Fruit fly (Drosophila melanogaster) whole organism, embryonic: ENCODE data around the gene CG18213.

ENCODE experiments used
- ATbp ChIP-seq: fragments of 200-800 bp; sonication (Bioruptor generic); optimal IDR thresholded peaks from 2 replicates; lab custom pipeline; 2017; ENCODE audit warnings: missing biosample characterization, mild to moderate bottlenecking, missing genetic modification characterization, missing genetic modification reagents
- Antp ChIP-seq: fragments of 200-800 bp; sonication (Bioruptor generic); optimal IDR thresholded peaks from 3 replicates; lab custom pipeline; 2016; ENCODE audit warnings: missing biosample characterization, missing genetic modification characterization
- Bdp1 ChIP-seq: fragments of 200-800 bp; sonication (Bioruptor generic); optimal IDR thresholded peaks from 3 replicates; lab custom pipeline; 2016; ENCODE audit warnings: missing biosample characterization, missing genetic modification characterization
- Bteb2 ChIP-seq: fragments of 200-800 bp; sonication (Bioruptor generic); optimal IDR thresholded peaks from 2 replicates; lab custom pipeline; 2016; ENCODE audit warnings: missing biosample characterization, missing genetic modification characterization
- CG10543 ChIP-seq: fragments of 200-800 bp; sonication (Bioruptor generic); optimal IDR thresholded peaks from 3 replicates; lab custom pipeline; 2017; ENCODE audit warnings: missing biosample characterization, mild to moderate bottlenecking, missing genetic modification characterization, moderate library complexity
- CG10565 ChIP-seq: fragments of 200-800 bp; sonication (Bioruptor generic); optimal IDR thresholded peaks from 3 replicates; lab custom pipeline; 2016; ENCODE audit warnings: missing biosample characterization, mild to moderate bottlenecking, missing genetic modification characterization
- CG10654 ChIP-seq: fragments of 200-800 bp; sonication (Bioruptor generic); optimal IDR thresholded peaks from 2 replicates; lab custom pipeline; 2016; ENCODE audit warnings: missing biosample characterization, missing genetic modification characterization
- CG10979 ChIP-seq: fragments of 200-800 bp; sonication (Bioruptor generic); optimal IDR thresholded peaks from 2 replicates; lab custom pipeline; 2018; ENCODE audit warnings: missing biosample characterization, mild to moderate bottlenecking, missing genetic modification characterization, moderate library complexity
- CG11560 ChIP-seq: fragments of 200-800 bp; sonication (Bioruptor generic); IDR thresholded peaks from 3 replicates; pipeline ENCODE4 v1.3.6; 2022; ENCODE audit warnings: missing biosample characterization, missing genetic modification characterization
- CG11696 ChIP-seq: fragments of 200-800 bp; sonication (Bioruptor generic); IDR thresholded peaks from 2 replicates; pipeline ENCODE4 v1.3.6; 2022; ENCODE audit warnings: missing biosample characterization, missing genetic modification characterization
- CG12769 ChIP-seq: fragments of 200-800 bp; sonication (Bioruptor generic); optimal IDR thresholded peaks from 2 replicates; lab custom pipeline; 2019; ENCODE audit warnings: missing biosample characterization, mild to moderate bottlenecking, missing genetic modification characterization, moderate library complexity
- CG13287 ChIP-seq: fragments of 200-800 bp; sonication (Bioruptor generic); IDR thresholded peaks from 2 replicates; pipeline ENCODE4 v1.3.6; 2022; ENCODE audit warnings: missing biosample characterization, missing genetic modification characterization; ENCODE audit not compliant: partially characterized antibody
- CG13624 ChIP-seq: fragments of 200-800 bp; sonication (Bioruptor generic); optimal IDR thresholded peaks from 2 replicates; lab custom pipeline; 2016; ENCODE audit warnings: missing biosample characterization, missing genetic modification characterization
- CG14441 ChIP-seq: fragments of 200-800 bp; sonication (Bioruptor generic); IDR thresholded peaks from 2 replicates; pipeline ENCODE4 v1.3.6; 2022; ENCODE audit warnings: missing biosample characterization, missing genetic modification characterization
- CG15073 ChIP-seq: fragments of 200-800 bp; sonication (Bioruptor generic); optimal IDR thresholded peaks from 2 replicates; lab custom pipeline; 2016; ENCODE audit warnings: missing biosample characterization, missing genetic modification characterization
- CG17328 ChIP-seq: fragments of 200-800 bp; sonication (Bioruptor generic); IDR thresholded peaks from 2 replicates; pipeline ENCODE4 v1.3.6; 2022; ENCODE audit warnings: missing biosample characterization, missing genetic modification characterization
- CG1792 ChIP-seq: fragments of 200-800 bp; sonication (Bioruptor generic); optimal IDR thresholded peaks from 2 replicates; lab custom pipeline; 2016; ENCODE audit warnings: missing biosample characterization, missing genetic modification characterization
- CG18599 ChIP-seq: fragments of 200-800 bp; sonication (Bioruptor generic); optimal IDR thresholded peaks from 3 replicates; lab custom pipeline; 2017; ENCODE audit warnings: missing biosample characterization, missing genetic modification characterization, mild to moderate bottlenecking, moderate library complexity, missing genetic modification reagents
- CG2202 ChIP-seq: fragments of 200-800 bp; sonication (Bioruptor generic); optimal IDR thresholded peaks from 2 replicates; lab custom pipeline; 2018; ENCODE audit warnings: missing biosample characterization, mild to moderate bottlenecking, missing genetic modification characterization
- CG31365 ChIP-seq: fragments of 200-800 bp; sonication (Bioruptor generic); optimal IDR thresholded peaks from 2 replicates; lab custom pipeline; 2018; ENCODE audit warnings: missing biosample characterization, mild to moderate bottlenecking, missing genetic modification characterization
- CG32532 ChIP-seq: fragments of 200-800 bp; sonication (Bioruptor generic); IDR thresholded peaks from 2 replicates; pipeline ENCODE4 v1.3.6; 2022; ENCODE audit warnings: missing biosample characterization, missing genetic modification characterization
- CG4617 ChIP-seq: fragments of 200-800 bp; sonication (Bioruptor generic); optimal IDR thresholded peaks from 3 replicates; lab custom pipeline; 2016; ENCODE audit warnings: missing biosample characterization, missing genetic modification characterization, borderline replicate concordance
- CG5245 ChIP-seq: fragments of 200-800 bp; sonication (Bioruptor generic); optimal IDR thresholded peaks from 3 replicates; lab custom pipeline; 2016; ENCODE audit warnings: missing biosample characterization, missing genetic modification characterization
- CG8290 ChIP-seq, 3 experiments: fragments of 200-800 bp; sonication (Bioruptor generic); optimal IDR thresholded peaks; 2 replicates each; lab custom pipeline; 2016 to 2019; ENCODE audit warnings: missing biosample characterization in 3 of 3, missing genetic modification characterization in 3 of 3, mild to moderate bottlenecking in 2 of 3, moderate library complexity in 1 of 3
- CG9609 ChIP-seq: fragments of 200-800 bp; sonication (Bioruptor generic); optimal IDR thresholded peaks from 3 replicates; lab custom pipeline; 2016; ENCODE audit warnings: missing biosample characterization, missing genetic modification characterization
- Chrac-16 ChIP-seq: fragments of 200-800 bp; sonication (Bioruptor generic); optimal IDR thresholded peaks from 3 replicates; lab custom pipeline; 2016; ENCODE audit warnings: missing biosample characterization, missing genetic modification characterization
- D19A ChIP-seq: fragments of 200-800 bp; optimal IDR thresholded peaks from 3 replicates; lab custom pipeline; 2019; ENCODE audit warnings: missing biosample characterization, mild to moderate bottlenecking, missing genetic modification characterization, moderate library complexity
- Eip74EF ChIP-seq, 2 experiments: fragments of 200-800 bp in 1 of 2; fragments of >200 bp in 1 of 2; sonication (Bioruptor generic) in 1 of 2; optimal IDR thresholded peaks; 2 replicates each; lab custom pipeline; 2017 to 2019; ENCODE audit warnings: missing biosample characterization in 2 of 2, missing genetic modification characterization in 2 of 2, mild to moderate bottlenecking in 1 of 2, moderate library complexity in 1 of 2
- Hmr ChIP-seq: fragments of 200-800 bp; sonication (Bioruptor generic); optimal IDR thresholded peaks from 3 replicates; lab custom pipeline; 2017; ENCODE audit warnings: mild to moderate bottlenecking, missing biosample characterization, missing genetic modification reagents, missing genetic modification characterization
- Hr78 ChIP-seq, 2 experiments: fragments of 200-800 bp in 1 of 2; fragments of >200 bp in 1 of 2; sonication (Bioruptor generic) in 1 of 2; optimal IDR thresholded peaks; 2 replicates each; lab custom pipeline; 2017 to 2019; ENCODE audit warnings: missing biosample characterization in 2 of 2, missing genetic modification characterization in 2 of 2, mild to moderate bottlenecking in 1 of 2, moderate library complexity in 1 of 2
- Mes4 ChIP-seq: fragments of 200-800 bp; sonication (Bioruptor generic); optimal IDR thresholded peaks from 2 replicates; lab custom pipeline; 2016; ENCODE audit warnings: missing biosample characterization, missing genetic modification characterization
- NFAT ChIP-seq: fragments of 200-800 bp; sonication (Bioruptor generic); IDR thresholded peaks from 2 replicates; pipeline ENCODE4 v1.3.6; 2022; ENCODE audit warnings: missing biosample characterization, missing genetic modification characterization
- Nf-YC ChIP-seq: fragments of 200-800 bp; optimal IDR thresholded peaks from 3 replicates; lab custom pipeline; 2019; ENCODE audit warnings: missing biosample characterization, mild to moderate bottlenecking, missing genetic modification characterization, moderate library complexity
- Rx ChIP-seq: fragments of 200-800 bp; sonication (Bioruptor generic); IDR thresholded peaks from 2 replicates; pipeline ENCODE4 v1.3.6; 2022; ENCODE audit warnings: missing biosample characterization, missing genetic modification characterization
- chif ChIP-seq, 2 experiments: fragments of 200-800 bp; sonication (Bioruptor generic); optimal IDR thresholded peaks; 3 replicates each; lab custom pipeline; 2016; ENCODE audit warnings: missing biosample characterization in 2 of 2, missing genetic modification characterization in 2 of 2
- cwo ChIP-seq: fragments of 200-800 bp; sonication (Bioruptor generic); optimal IDR thresholded peaks from 3 replicates; lab custom pipeline; 2017; ENCODE audit warnings: missing biosample characterization, missing genetic modification characterization, mild to moderate bottlenecking, moderate library complexity, missing genetic modification reagents
- danr ChIP-seq: fragments of 200-800 bp; sonication (Bioruptor generic); IDR thresholded peaks from 2 replicates; pipeline ENCODE4 v1.3.6; 2022; ENCODE audit warnings: missing biosample characterization, missing genetic modification characterization
- gcm ChIP-seq: fragments of 200-800 bp; sonication (Bioruptor generic); optimal IDR thresholded peaks from 2 replicates; lab custom pipeline; 2019; ENCODE audit warnings: missing biosample characterization, mild to moderate bottlenecking, missing genetic modification characterization, moderate library complexity
- gro ChIP-seq: fragments of 200-800 bp; sonication (Bioruptor generic); optimal IDR thresholded peaks from 2 replicates; lab custom pipeline; 2016; ENCODE audit warnings: missing biosample characterization, missing genetic modification characterization
- mld ChIP-seq: fragments of 200-800 bp; sonication (Bioruptor generic); IDR thresholded peaks from 3 replicates; pipeline ENCODE4 v1.3.6; 2022; ENCODE audit warnings: missing biosample characterization, missing genetic modification characterization; ENCODE audit not compliant: partially characterized antibody
- nerfin-1 ChIP-seq: fragments of 200-800 bp; sonication (Bioruptor generic); optimal IDR thresholded peaks from 3 replicates; lab custom pipeline; 2019; ENCODE audit warnings: missing biosample characterization, mild to moderate bottlenecking, missing genetic modification characterization, moderate library complexity
- onecut ChIP-seq: fragments of 200-800 bp; sonication (Bioruptor generic); IDR thresholded peaks from 2 replicates; pipeline ENCODE4 v1.3.6; 2022; ENCODE audit warnings: missing biosample characterization, missing genetic modification characterization
- p53 ChIP-seq: fragments of 200-800 bp; sonication (Bioruptor generic); optimal IDR thresholded peaks from 2 replicates; lab custom pipeline; 2016; ENCODE audit warnings: missing biosample characterization, missing genetic modification characterization
- pan ChIP-seq, 4 experiments: fragments of >200 bp in 3 of 4; fragments of 200-800 bp in 1 of 4; sonication (Bioruptor generic) in 1 of 4; optimal IDR thresholded peaks in 3 of 4; IDR thresholded peaks in 1 of 4; 2 replicates each; pipeline versions ENCODE4 v1.3.6 to Lab custom; 2017 to 2022; ENCODE audit warnings: missing biosample characterization in 2 of 4, missing genetic modification characterization in 2 of 4, mixed read lengths in 1 of 4
- pfk ChIP-seq: fragments of 200-800 bp; sonication (Bioruptor generic); optimal IDR thresholded peaks from 2 replicates; lab custom pipeline; 2018; ENCODE audit warnings: missing biosample characterization, mild to moderate bottlenecking, missing genetic modification characterization, moderate library complexity
- sim ChIP-seq: fragments of 200-800 bp; sonication (Bioruptor generic); IDR thresholded peaks from 2 replicates; pipeline ENCODE4 v1.3.6; 2022; ENCODE audit warnings: missing biosample characterization, missing genetic modification characterization
- sima ChIP-seq: fragments of 200-800 bp; sonication (Bioruptor generic); optimal IDR thresholded peaks from 2 replicates; lab custom pipeline; 2016; ENCODE audit warnings: missing biosample characterization, missing genetic modification characterization
- sqz ChIP-seq: fragments of 200-800 bp; sonication (Bioruptor generic); optimal IDR thresholded peaks from 3 replicates; lab custom pipeline; 2018; ENCODE audit warnings: missing biosample characterization, mild to moderate bottlenecking, missing genetic modification characterization
- tap ChIP-seq: fragments of 200-800 bp; optimal IDR thresholded peaks from 3 replicates; lab custom pipeline; 2019; ENCODE audit warnings: missing biosample characterization, mild to moderate bottlenecking, missing genetic modification characterization, moderate library complexity

The CG18213 gene

dm6 chr3R:17077968-17078417, 38.0 kb upstream of the CG18213 start (continued):
- no peak for TF ChIP-seq ATbp (GFP tag; lab: Kevin White, UChicago)
- TF ChIP-seq gcm (GFP tag; lab: Kevin White, UChicago), result no peak
- TF ChIP-seq Eip74EF (GFP tag; optimal IDR thresholded peaks at IDR 0.05; lab: Kevin White, UChicago), result no peak
- no peak for TF ChIP-seq tap (tag; lab: Kevin White, UChicago)
- TF ChIP-seq onecut (GFP tag; lab: Robert Waterston, UW), result no peak
- 0 out of 2 replicates have a peak, but pooled peaks have one; percentile 5 for TF ChIP-seq sim (GFP tag; lab: Robert Waterston, UW)
- no peak for TF ChIP-seq CG15073
- TF ChIP-seq sqz (GFP tag; lab: Kevin White, UChicago), result no peak
- TF ChIP-seq CG1792 (GFP tag; lab: Kevin White, UChicago), result no peak
- TF ChIP-seq pan (optimal IDR thresholded peaks at IDR 0.05; lab: Kevin White, UChicago), result no peak
- TF ChIP-seq pan (GFP tag; optimal IDR thresholded peaks at IDR 0.05 in 1 of 2, IDR thresholded peaks at IDR 0.05 in 1 of 2), result no peak
- no peak for TF ChIP-seq CG10654 (GFP tag; lab: Kevin White, UChicago)
- TF ChIP-seq Bteb2 (GFP tag; lab: Kevin White, UChicago), result no peak
- no peak for TF ChIP-seq Bdp1 (GFP tag; lab: Kevin White, UChicago)
- peak; percentile 30 for TF ChIP-seq Nf-YC
- peak; percentile 27 for TF ChIP-seq CG13624 (GFP tag; lab: Kevin White, UChicago)
- TF ChIP-seq CG18599 (GFP tag; lab: Kevin White, UChicago), result no peak
- peak; percentile 54 for TF ChIP-seq gro (GFP tag; lab: Kevin White, UChicago)
- no peak for TF ChIP-seq CG8290 (GFP tag; optimal IDR thresholded peaks at IDR 0.05; lab: Kevin White, UChicago)
- TF ChIP-seq CG8290 (tag; optimal IDR thresholded peaks at IDR 0.05; lab: Kevin White, UChicago), result peak in 1 of 2 experiments; percentile 37
- no peak for TF ChIP-seq danr (GFP tag; lab: Robert Waterston, UW)
- peak; percentile 60 for TF ChIP-seq CG12769
- TF ChIP-seq CG31365 (tag; lab: Kevin White, UChicago), result no peak
- no peak for TF ChIP-seq CG2202 (tag; lab: Kevin White, UChicago)
- TF ChIP-seq Hr78 (GFP tag; optimal IDR thresholded peaks at IDR 0.05; lab: Kevin White, UChicago), result no peak
- TF ChIP-seq sima (GFP tag; lab: Kevin White, UChicago), result no peak
- no peak for TF ChIP-seq CG10565 (GFP tag; lab: Kevin White, UChicago)
- no peak for TF ChIP-seq chif (GFP tag; optimal IDR thresholded peaks at IDR 0.05; lab: Kevin White, UChicago)
- TF ChIP-seq D19A (tag; lab: Kevin White, UChicago), result no peak
- TF ChIP-seq nerfin-1, result no peak
- TF ChIP-seq pfk (GFP tag; lab: Kevin White, UChicago), result no peak
- TF ChIP-seq CG5245 (GFP tag; lab: Kevin White, UChicago), result no peak
- peak; percentile 79 for TF ChIP-seq cwo (GFP tag; lab: Kevin White, UChicago)
- TF ChIP-seq Antp (GFP tag; lab: Kevin White, UChicago), result no peak
- TF ChIP-seq CG32532 (GFP tag; lab: Robert Waterston, UW), result no peak; the same call in 1 of the 2 replicates
- no peak for TF ChIP-seq CG10979 (tag; lab: Kevin White, UChicago)
- TF ChIP-seq CG14441, result 0 out of 2 replicates have a peak, but pooled peaks have one; percentile 9
- no peak for TF ChIP-seq CG9609 (GFP tag; lab: Kevin White, UChicago)
- no peak for TF ChIP-seq Chrac-16 (GFP tag; lab: Kevin White, UChicago)
- no peak for TF ChIP-seq Rx (GFP tag; lab: Robert Waterston, UW)
- no peak for TF ChIP-seq CG11696 (GFP tag; lab: Robert Waterston, UW)
- no peak for TF ChIP-seq Mes4 (GFP tag; lab: Kevin White, UChicago)
- no peak for TF ChIP-seq CG17328 (GFP tag; lab: Robert Waterston, UW)
- no peak for TF ChIP-seq CG4617 (GFP tag; lab: Kevin White, UChicago)
- no peak for TF ChIP-seq p53 (GFP tag; lab: Kevin White, UChicago)
- peak; percentile 91 for TF ChIP-seq CG10543
- TF ChIP-seq CG13287, result no peak; the same call in 1 of the 2 replicates
- TF ChIP-seq NFAT (GFP tag; lab: Robert Waterston, UW), result peak; percentile 4; the same call in 1 of the 2 replicates
- TF ChIP-seq Hmr (GFP tag; lab: Kevin White, UChicago), result peak; percentile 19
- no peak for TF ChIP-seq CG11560 (tag; lab: Robert Waterston, UW)
- no peak for TF ChIP-seq mld (GFP tag; lab: Robert Waterston, UW)
